Fruit fly (Drosophila melanogaster) whole organism, embryonic: ENCODE results near the gene Rab8.

ENCODE experiments used
- B-H2 ChIP-seq: fragments of 200-800 bp; sonication (Bioruptor generic); optimal IDR thresholded peaks from 2 replicates; lab custom pipeline; 2018; ENCODE audit warnings: missing biosample characterization, mild to moderate bottlenecking, missing genetic modification characterization
- BtbVII ChIP-seq: fragments of 200-800 bp; sonication (Bioruptor generic); optimal IDR thresholded peaks from 3 replicates; lab custom pipeline; 2017; ENCODE audit warnings: missing biosample characterization, mild to moderate bottlenecking, missing genetic modification characterization
- Bteb2 ChIP-seq: fragments of 200-800 bp; sonication (Bioruptor generic); optimal IDR thresholded peaks from 2 replicates; lab custom pipeline; 2016; ENCODE audit warnings: missing biosample characterization, missing genetic modification characterization
- CG10209 ChIP-seq: fragments of 200-800 bp; sonication (Bioruptor generic); optimal IDR thresholded peaks from 3 replicates; lab custom pipeline; 2017; ENCODE audit warnings: missing biosample characterization, mild to moderate bottlenecking, missing genetic modification characterization, missing genetic modification reagents
- CG10274 ChIP-seq: fragments of 200-800 bp; sonication (Bioruptor generic); optimal IDR thresholded peaks from 3 replicates; lab custom pipeline; 2017; ENCODE audit warnings: missing biosample characterization, mild to moderate bottlenecking, missing genetic modification characterization
- CG11085 ChIP-seq: fragments of 200-800 bp; sonication (Bioruptor generic); IDR thresholded peaks from 2 replicates; pipeline ENCODE4 v1.3.6; 2022; ENCODE audit warnings: missing biosample characterization, missing genetic modification characterization
- CG12391 ChIP-seq: fragments of 200-800 bp; sonication (Bioruptor generic); optimal IDR thresholded peaks from 3 replicates; lab custom pipeline; 2018; ENCODE audit warnings: missing biosample characterization, mild to moderate bottlenecking, missing genetic modification characterization, moderate library complexity
- CG12659 ChIP-seq: fragments of 200-800 bp; sonication (Bioruptor generic); optimal IDR thresholded peaks from 3 replicates; lab custom pipeline; 2017; ENCODE audit warnings: mild to moderate bottlenecking, missing biosample characterization, missing genetic modification reagents, missing genetic modification characterization
- CG13424 ChIP-seq: fragments of 200-800 bp; sonication (Bioruptor generic); optimal IDR thresholded peaks from 2 replicates; lab custom pipeline; 2019; ENCODE audit warnings: missing biosample characterization, mild to moderate bottlenecking, missing genetic modification characterization, moderate library complexity
- CG15514 ChIP-seq: fragments of 200-800 bp; sonication (Bioruptor generic); optimal IDR thresholded peaks from 3 replicates; lab custom pipeline; 2017; ENCODE audit warnings: missing biosample characterization, missing genetic modification characterization, mild to moderate bottlenecking, moderate library complexity, missing genetic modification reagents
- CG15696 ChIP-seq: fragments of 200-800 bp; sonication (Bioruptor generic); optimal IDR thresholded peaks from 2 replicates; lab custom pipeline; 2019; ENCODE audit warnings: missing biosample characterization, mild to moderate bottlenecking, missing genetic modification characterization, moderate library complexity
- CG2202 ChIP-seq: fragments of 200-800 bp; sonication (Bioruptor generic); optimal IDR thresholded peaks from 2 replicates; lab custom pipeline; 2018; ENCODE audit warnings: missing biosample characterization, mild to moderate bottlenecking, missing genetic modification characterization
- CG2889 ChIP-seq: fragments of 200-800 bp; sonication (Bioruptor generic); IDR thresholded peaks from 3 replicates; pipeline ENCODE4 v1.3.6; 2022; ENCODE audit warnings: missing biosample characterization, missing genetic modification characterization
- CG34224 ChIP-seq: fragments of 200-800 bp; sonication (Bioruptor generic); IDR thresholded peaks from 3 replicates; pipeline ENCODE4 v1.3.6; 2022; ENCODE audit warnings: missing biosample characterization, missing genetic modification characterization; ENCODE audit not compliant: partially characterized antibody
- CG34376 ChIP-seq: fragments of 200-800 bp; sonication (Bioruptor generic); optimal IDR thresholded peaks from 2 replicates; lab custom pipeline; 2018; ENCODE audit warnings: missing biosample characterization, mild to moderate bottlenecking, missing genetic modification characterization
- CG3838 ChIP-seq: fragments of 200-800 bp; sonication (Bioruptor generic); optimal IDR thresholded peaks from 3 replicates; lab custom pipeline; 2016; ENCODE audit warnings: missing biosample characterization, missing genetic modification characterization
- CG7372 ChIP-seq: fragments of 200-800 bp; sonication (Bioruptor generic); IDR thresholded peaks from 2 replicates; pipeline ENCODE4 v1.3.6; 2022; ENCODE audit warnings: missing biosample characterization, missing genetic modification characterization
- CG9609 ChIP-seq: fragments of 200-800 bp; sonication (Bioruptor generic); optimal IDR thresholded peaks from 3 replicates; lab custom pipeline; 2016; ENCODE audit warnings: missing biosample characterization, missing genetic modification characterization
- D ChIP-seq, 2 experiments: fragments of 200-800 bp in 1 of 2; fragments of >200 bp in 1 of 2; sonication (Bioruptor generic) in 1 of 2; optimal IDR thresholded peaks; 2 replicates in 1 of 2; 3 replicates in 1 of 2; lab custom pipeline; 2017; ENCODE audit warnings: mild to moderate bottlenecking in 1 of 2, missing biosample characterization in 1 of 2, missing genetic modification characterization in 1 of 2, missing genetic modification reagents in 1 of 2
- Dip2 ChIP-seq: fragments of 200-800 bp; sonication (Bioruptor generic); IDR thresholded peaks from 2 replicates; pipeline ENCODE4 v1.3.6; 2022; ENCODE audit warnings: missing biosample characterization, missing genetic modification characterization
- Dref ChIP-seq: fragments of 200-800 bp; sonication (Bioruptor generic); IDR thresholded peaks from 2 replicates; pipeline ENCODE4 v1.3.6; 2022; ENCODE audit warnings: missing biosample characterization, missing genetic modification characterization
- E2f2 ChIP-seq: fragments of 200-800 bp; sonication (Bioruptor generic); IDR thresholded peaks from 2 replicates; pipeline ENCODE4 v1.3.6; 2022; ENCODE audit warnings: missing biosample characterization, missing genetic modification characterization
- Gug ChIP-seq: fragments of 200-800 bp; sonication (Bioruptor generic); IDR thresholded peaks from 4 replicates; pipeline ENCODE4 v1.3.6; 2022; ENCODE audit warnings: missing biosample characterization, missing genetic modification characterization
- H2.0 ChIP-seq: fragments of 200-800 bp; sonication (Bioruptor generic); IDR thresholded peaks from 2 replicates; pipeline ENCODE4 v1.3.6; 2022; ENCODE audit warnings: missing biosample characterization, missing genetic modification characterization
- HLH54F ChIP-seq: fragments of 200-800 bp; sonication (Bioruptor generic); optimal IDR thresholded peaks from 3 replicates; lab custom pipeline; 2016; ENCODE audit warnings: missing biosample characterization, missing genetic modification characterization
- Hmr ChIP-seq: fragments of 200-800 bp; sonication (Bioruptor generic); optimal IDR thresholded peaks from 3 replicates; lab custom pipeline; 2017; ENCODE audit warnings: mild to moderate bottlenecking, missing biosample characterization, missing genetic modification reagents, missing genetic modification characterization
- Lim3 ChIP-seq: fragments of 200-800 bp; sonication (Bioruptor generic); IDR thresholded peaks from 2 replicates; pipeline ENCODE4 v1.3.6; 2022; ENCODE audit warnings: missing biosample characterization, missing genetic modification characterization
- MTF-1 ChIP-seq: fragments of 200-800 bp; sonication (Bioruptor generic); optimal IDR thresholded peaks from 2 replicates; lab custom pipeline; 2018; ENCODE audit warnings: missing biosample characterization, mild to moderate bottlenecking, missing genetic modification characterization, borderline replicate concordance
- Meics ChIP-seq: fragments of 200-800 bp; sonication (Bioruptor generic); optimal IDR thresholded peaks from 2 replicates; lab custom pipeline; 2017; ENCODE audit warnings: missing biosample characterization, mild to moderate bottlenecking, missing genetic modification characterization
- Mrtf ChIP-seq: fragments of 200-800 bp; sonication (Bioruptor generic); IDR thresholded peaks from 3 replicates; pipeline ENCODE4 v1.3.6; 2022; ENCODE audit warnings: missing biosample characterization, missing genetic modification characterization
- Opbp ChIP-seq: fragments of 200-800 bp; sonication (Bioruptor generic); IDR thresholded peaks from 3 replicates; pipeline ENCODE4 v1.3.6; 2022; ENCODE audit warnings: missing biosample characterization, missing genetic modification characterization; ENCODE audit not compliant: partially characterized antibody
- PHDP ChIP-seq: fragments of 200-800 bp; sonication (Bioruptor generic); optimal IDR thresholded peaks from 3 replicates; lab custom pipeline; 2018; ENCODE audit warnings: missing biosample characterization, mild to moderate bottlenecking, missing genetic modification characterization, moderate library complexity
- Poxn ChIP-seq: fragments of 200-800 bp; sonication (Bioruptor generic); IDR thresholded peaks from 2 replicates; pipeline ENCODE4 v1.3.6; 2022; ENCODE audit warnings: missing biosample characterization, missing genetic modification characterization
- Sox100B ChIP-seq: fragments of 200-800 bp; sonication (Bioruptor generic); optimal IDR thresholded peaks from 3 replicates; lab custom pipeline; 2018; ENCODE audit warnings: missing biosample characterization, mild to moderate bottlenecking, missing genetic modification characterization
- Usf ChIP-seq: fragments of 200-800 bp; sonication (Bioruptor generic); optimal IDR thresholded peaks from 2 replicates; lab custom pipeline; 2017; ENCODE audit warnings: missing genotype, missing biosample characterization, missing genetic modification characterization
- bsh ChIP-seq, 2 experiments: fragments of 200-800 bp; sonication (Bioruptor generic); optimal IDR thresholded peaks; 2 replicates each; lab custom pipeline; 2017 to 2018; ENCODE audit warnings: mild to moderate bottlenecking in 2 of 2, missing biosample characterization in 2 of 2, missing genetic modification characterization in 2 of 2, moderate library complexity in 1 of 2
- ci ChIP-seq: fragments of 200-800 bp; sonication (Bioruptor generic); IDR thresholded peaks from 3 replicates; pipeline ENCODE4 v1.3.6; 2022; ENCODE audit warnings: missing biosample characterization, missing genetic modification characterization
- esg ChIP-seq: fragments of 200-800 bp; sonication (Bioruptor generic); conservative IDR thresholded peaks from 2 replicates; pipeline ENCODE4 v1.3.6; 2022; ENCODE audit warnings: missing biosample characterization, missing genetic modification characterization
- fd64A ChIP-seq: fragments of 200-800 bp; sonication (Bioruptor generic); optimal IDR thresholded peaks from 3 replicates; lab custom pipeline; 2018; ENCODE audit warnings: missing biosample characterization, mild to moderate bottlenecking, missing genetic modification characterization
- gsb-n ChIP-seq: fragments of 200-800 bp; sonication (Bioruptor generic); optimal IDR thresholded peaks from 3 replicates; lab custom pipeline; 2018; ENCODE audit warnings: missing biosample characterization, mild to moderate bottlenecking, missing genetic modification characterization
- h ChIP-seq: fragments of >200 bp; optimal IDR thresholded peaks from 2 replicates; lab custom pipeline; 2017
- ken ChIP-seq: fragments of 200-800 bp; sonication (Bioruptor generic); IDR thresholded peaks from 3 replicates; pipeline ENCODE4 v1.3.6; 2022; ENCODE audit warnings: missing biosample characterization, missing genetic modification characterization
- kni ChIP-seq: fragments of 200-800 bp; sonication (Bioruptor generic); optimal IDR thresholded peaks from 3 replicates; lab custom pipeline; 2017; ENCODE audit warnings: mild to moderate bottlenecking, missing biosample characterization, missing genetic modification reagents, missing genetic modification characterization
- nmo ChIP-seq: fragments of 200-800 bp; sonication (Bioruptor generic); optimal IDR thresholded peaks from 2 replicates; lab custom pipeline; 2018; ENCODE audit warnings: missing biosample characterization, mild to moderate bottlenecking, missing genetic modification characterization, moderate library complexity
- onecut ChIP-seq: fragments of 200-800 bp; sonication (Bioruptor generic); IDR thresholded peaks from 2 replicates; pipeline ENCODE4 v1.3.6; 2022; ENCODE audit warnings: missing biosample characterization, missing genetic modification characterization
- pum ChIP-seq: fragments of 200-800 bp; sonication (Bioruptor generic); optimal IDR thresholded peaks from 2 replicates; lab custom pipeline; 2016; ENCODE audit warnings: missing biosample characterization, missing genetic modification characterization
- slou ChIP-seq: fragments of 200-800 bp; sonication (Bioruptor generic); optimal IDR thresholded peaks from 3 replicates; lab custom pipeline; 2016; ENCODE audit warnings: missing biosample characterization, missing genetic modification characterization
- sqz ChIP-seq: fragments of 200-800 bp; sonication (Bioruptor generic); optimal IDR thresholded peaks from 3 replicates; lab custom pipeline; 2018; ENCODE audit warnings: missing biosample characterization, mild to moderate bottlenecking, missing genetic modification characterization
- unc-4 ChIP-seq: fragments of 200-800 bp; sonication (Bioruptor generic); IDR thresholded peaks from 2 replicates; pipeline ENCODE4 v1.3.6; 2022; ENCODE audit warnings: missing biosample characterization, missing genetic modification characterization; ENCODE audit not compliant: partially characterized antibody

The Rab8 gene

dm6 chr3L:19909234-19910053 is 38.6 kb upstream of the Rab8 start (continued):
- TF ChIP-seq Dref (GFP tag; lab: Robert Waterston, UW) (peak; percentile 51), E2f2 (GFP tag; lab: Robert Waterston, UW) (no peak), Meics (GFP tag; lab: Kevin White, UChicago) (no peak), Dip2 (GFP tag; lab: Robert Waterston, UW) (no peak), kni (GFP tag; lab: Kevin White, UChicago) (no peak), CG10274 (no peak), CG9609 (GFP tag; lab: Kevin White, UChicago) (no peak), CG34376 (GFP tag; lab: Kevin White, UChicago) (peak; percentile 44), pum (GFP tag; lab: Kevin White, UChicago) (no peak), sqz (GFP tag; lab: Kevin White, UChicago) (no peak), BtbVII (GFP tag; lab: Kevin White, UChicago) (peak; percentile 29), CG10209 (GFP tag; lab: Kevin White, UChicago) (no peak), ken (GFP tag; lab: Robert Waterston, UW) (no peak), CG2202 (tag; lab: Kevin White, UChicago) (peak; percentile 15), CG2889 (GFP tag; lab: Robert Waterston, UW) (no peak), onecut (GFP tag; lab: Robert Waterston, UW) (no peak), CG11085 (GFP tag; lab: Robert Waterston, UW) (no peak), nmo (GFP tag; lab: Kevin White, UChicago) (peak; percentile 40), CG34224 (GFP tag; lab: Robert Waterston, UW) (no peak), B-H2 (GFP tag; lab: Kevin White, UChicago) (no peak), Bteb2 (peak; percentile 27), Gug (GFP tag; lab: Robert Waterston, UW) (no peak), esg (no peak), fd64A (no peak), CG15514 (peak; percentile 63), Opbp (peak; percentile 38; the same call in 1 of the 3 replicates), CG15696 (tag; lab: Kevin White, UChicago) (no peak), ci (GFP tag; lab: Robert Waterston, UW) (peak; percentile 59; the same call in 2 of the 3 replicates), unc-4 (GFP tag; lab: Robert Waterston, UW) (no peak), Lim3 (no peak), h (no peak), Poxn (no peak), PHDP (peak; percentile 29), H2.0 (GFP tag; lab: Robert Waterston, UW) (no peak), HLH54F (no peak), CG12659 (GFP tag; lab: Kevin White, UChicago) (peak; percentile 61), slou (GFP tag; lab: Kevin White, UChicago) (no peak), CG13424 (tag; lab: Kevin White, UChicago) (no peak), Usf (no peak), gsb-n (tag; lab: Kevin White, UChicago) (no peak), CG3838 (GFP tag; lab: Kevin White, UChicago) (no peak), CG12391 (tag; lab: Kevin White, UChicago) (peak; percentile 45), Hmr (peak; percentile 54), bsh (GFP tag; optimal IDR thresholded peaks at IDR 0.05; lab: Kevin White, UChicago) (no peak), Sox100B (GFP tag; lab: Kevin White, UChicago) (no peak), D (optimal IDR thresholded peaks at IDR 0.05; lab: Kevin White, UChicago) (no peak), D (GFP tag; optimal IDR thresholded peaks at IDR 0.05; lab: Kevin White, UChicago) (no peak), MTF-1 (GFP tag; lab: Kevin White, UChicago) (no peak), Mrtf (GFP tag; lab: Robert Waterston, UW) (no peak), CG7372 (no peak)
